Worm (Caenorhabditis elegans): ENCODE results near the gene fbxa-157.

DNA sequence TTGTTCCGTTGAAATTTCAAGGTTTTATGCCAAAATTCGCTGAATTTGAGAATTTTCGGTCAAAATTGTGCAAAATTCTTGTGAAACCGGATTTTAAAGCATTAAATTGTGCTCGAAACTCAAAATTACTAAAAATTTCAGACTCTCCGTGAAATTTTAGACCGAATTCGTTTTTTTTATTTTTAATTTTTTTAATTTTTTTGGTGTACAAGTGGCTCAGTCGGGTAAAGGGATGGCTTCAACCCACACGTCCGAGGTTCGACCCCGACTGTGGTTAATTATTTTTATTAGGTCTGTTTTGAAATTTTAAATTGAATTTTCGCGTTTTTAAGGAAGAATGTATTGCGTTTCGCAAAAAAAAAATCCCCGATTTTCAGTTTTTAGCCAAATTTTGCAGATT is 39.4 kb downstream of the fbxa-157 start:
- TF ChIP-seq lin-13 (tag; optimal IDR thresholded peaks at IDR 0.05) (no peak), ztf-11 (tag; optimal IDR thresholded peaks at IDR 0.05) (no peak), unc-39 (tag; optimal IDR thresholded peaks at IDR 0.05) (no peak), unc-62 (GFP tag; optimal IDR thresholded peaks at IDR 0.05) (no peak), mep-1 (tag; optimal IDR thresholded peaks at IDR 0.05) (no peak), mab-5 (tag; optimal IDR thresholded peaks at IDR 0.05) (no peak), nhr-12 (tag; optimal IDR thresholded peaks at IDR 0.05) (no peak), nhr-237 (tag; optimal IDR thresholded peaks at IDR 0.05) (no peak), lsy-2 (tag; optimal IDR thresholded peaks at IDR 0.05) (no peak), snpc-4 (tag; optimal IDR thresholded peaks at IDR 0.05) (no peak), nhr-76 (tag; optimal IDR thresholded peaks at IDR 0.05) (no peak), mls-2 (tag; optimal IDR thresholded peaks at IDR 0.05) (no peak)

Data from whole organism, mixed stage, embryonic.